Fruit fly (Drosophila melanogaster) whole organism, embryonic: ENCODE results near the gene ocn.
A peak's percentile ranks its signal among the peaks of the same experiment; 100 is the strongest.

ENCODE experiments used
- ATbp ChIP-seq: fragments of 200-800 bp; sonication (Bioruptor generic); optimal IDR thresholded peaks from 2 replicates; lab custom pipeline; 2017; ENCODE audit warnings: missing biosample characterization, mild to moderate bottlenecking, missing genetic modification characterization, missing genetic modification reagents
- Atf6 ChIP-seq: fragments of 200-800 bp; sonication (Bioruptor generic); IDR thresholded peaks from 2 replicates; pipeline ENCODE4 v1.3.6; 2022; ENCODE audit warnings: missing biosample characterization, missing genetic modification characterization
- CG10462 ChIP-seq: fragments of 200-800 bp; sonication (Bioruptor generic); optimal IDR thresholded peaks from 2 replicates; lab custom pipeline; 2016; ENCODE audit warnings: missing biosample characterization, missing genetic modification characterization
- CG11504 ChIP-seq: fragments of 200-800 bp; sonication (Bioruptor generic); optimal IDR thresholded peaks from 3 replicates; lab custom pipeline; 2019; ENCODE audit warnings: missing biosample characterization, mild to moderate bottlenecking, missing genetic modification characterization, moderate library complexity
- CG11695 ChIP-seq: fragments of 200-800 bp; sonication (Bioruptor generic); IDR thresholded peaks from 3 replicates; pipeline ENCODE4 v1.3.6; 2022; ENCODE audit warnings: missing biosample characterization, missing genetic modification characterization
- CG14860 ChIP-seq: fragments of 200-800 bp; sonication (Bioruptor generic); IDR thresholded peaks from 3 replicates; pipeline ENCODE4 v1.3.6; 2022; ENCODE audit warnings: missing biosample characterization, missing genetic modification characterization; ENCODE audit not compliant: partially characterized antibody
- CG15601 ChIP-seq: fragments of 200-800 bp; sonication (Bioruptor generic); optimal IDR thresholded peaks from 3 replicates; lab custom pipeline; 2019; ENCODE audit warnings: missing biosample characterization, mild to moderate bottlenecking, missing genetic modification characterization, moderate library complexity
- CG16863 ChIP-seq: fragments of 200-800 bp; sonication (Bioruptor generic); optimal IDR thresholded peaks from 3 replicates; lab custom pipeline; 2016; ENCODE audit warnings: missing biosample characterization, missing genetic modification characterization
- CG17359 ChIP-seq: fragments of 200-800 bp; sonication (Bioruptor generic); optimal IDR thresholded peaks from 3 replicates; lab custom pipeline; 2018; ENCODE audit warnings: missing biosample characterization, mild to moderate bottlenecking, missing genetic modification characterization, moderate library complexity
- CG17568 ChIP-seq: fragments of 200-800 bp; sonication (Bioruptor generic); optimal IDR thresholded peaks from 2 replicates; lab custom pipeline; 2018; ENCODE audit warnings: missing biosample characterization, mild to moderate bottlenecking, missing genetic modification characterization, moderate library complexity
- CG2120 ChIP-seq: fragments of 200-800 bp; sonication (Bioruptor generic); optimal IDR thresholded peaks from 3 replicates; lab custom pipeline; 2016; ENCODE audit warnings: missing biosample characterization, missing genetic modification characterization
- CG4617 ChIP-seq: fragments of 200-800 bp; sonication (Bioruptor generic); optimal IDR thresholded peaks from 3 replicates; lab custom pipeline; 2016; ENCODE audit warnings: missing biosample characterization, missing genetic modification characterization, borderline replicate concordance
- CG6689 ChIP-seq: fragments of 200-800 bp; sonication (Bioruptor generic); IDR thresholded peaks from 2 replicates; pipeline ENCODE4 v1.3.6; 2022; ENCODE audit warnings: missing biosample characterization, missing genetic modification characterization
- CG7556 ChIP-seq: fragments of 200-800 bp; sonication (Bioruptor generic); optimal IDR thresholded peaks from 2 replicates; lab custom pipeline; 2017; ENCODE audit warnings: missing biosample characterization, mild to moderate bottlenecking, missing genetic modification characterization
- CG8359 ChIP-seq: fragments of 200-800 bp; sonication (Bioruptor generic); optimal IDR thresholded peaks from 2 replicates; lab custom pipeline; 2017; ENCODE audit warnings: missing biosample characterization, mild to moderate bottlenecking, missing genetic modification characterization, borderline replicate concordance
- CrebB ChIP-seq: fragments of 200-800 bp; sonication (Bioruptor generic); optimal IDR thresholded peaks from 3 replicates; lab custom pipeline; 2018; ENCODE audit warnings: missing biosample characterization, mild to moderate bottlenecking, missing genetic modification characterization
- Fer2 ChIP-seq: fragments of 200-800 bp; sonication (Bioruptor generic); optimal IDR thresholded peaks from 2 replicates; lab custom pipeline; 2018; ENCODE audit warnings: missing biosample characterization, mild to moderate bottlenecking, missing genetic modification characterization, moderate library complexity
- Hey ChIP-seq: fragments of 200-800 bp; sonication (Bioruptor generic); optimal IDR thresholded peaks from 3 replicates; lab custom pipeline; 2018; ENCODE audit warnings: missing biosample characterization, mild to moderate bottlenecking, missing genetic modification characterization
- Mad ChIP-seq: fragments of 200-800 bp; sonication (Bioruptor generic); optimal IDR thresholded peaks from 2 replicates; lab custom pipeline; 2016; ENCODE audit warnings: missing biosample characterization, missing genetic modification characterization
- Med ChIP-seq: fragments of 200-800 bp; sonication (Bioruptor generic); peaks from one replicate; lab custom pipeline; 2016; ENCODE audit warnings: missing biosample characterization, missing genetic modification characterization, mild to moderate bottlenecking, inconsistent platforms, moderate library complexity
- NK7.1 ChIP-seq: fragments of 200-800 bp; sonication (Bioruptor generic); optimal IDR thresholded peaks from 3 replicates; lab custom pipeline; 2016; ENCODE audit warnings: missing biosample characterization, missing genetic modification characterization
- Neu2 ChIP-seq: fragments of 200-800 bp; sonication (Bioruptor generic); optimal IDR thresholded peaks from 3 replicates; lab custom pipeline; 2016; ENCODE audit warnings: missing biosample characterization, missing genetic modification characterization, borderline replicate concordance
- Opbp ChIP-seq: fragments of 200-800 bp; sonication (Bioruptor generic); IDR thresholded peaks from 3 replicates; pipeline ENCODE4 v1.3.6; 2022; ENCODE audit warnings: missing biosample characterization, missing genetic modification characterization; ENCODE audit not compliant: partially characterized antibody
- Rfx ChIP-seq: fragments of 200-800 bp; sonication (Bioruptor generic); IDR thresholded peaks from 2 replicates; pipeline ENCODE4 v1.3.6; 2022; ENCODE audit warnings: missing biosample characterization, missing genetic modification characterization
- Scr ChIP-seq: fragments of 200-800 bp; sonication (Bioruptor generic); IDR thresholded peaks from 2 replicates; pipeline ENCODE4 v1.3.6; 2022; ENCODE audit warnings: missing biosample characterization, missing genetic modification characterization; ENCODE audit not compliant: partially characterized antibody
- ash1 ChIP-seq: fragments of 200-800 bp; sonication (Bioruptor generic); optimal IDR thresholded peaks from 2 replicates; lab custom pipeline; 2018; ENCODE audit warnings: missing biosample characterization, mild to moderate bottlenecking, missing genetic modification characterization
- cato ChIP-seq: fragments of 200-800 bp; sonication (Bioruptor generic); optimal IDR thresholded peaks from 2 replicates; lab custom pipeline; 2016; ENCODE audit warnings: missing biosample characterization, missing genetic modification characterization, borderline replicate concordance
- ci ChIP-seq: fragments of 200-800 bp; sonication (Bioruptor generic); IDR thresholded peaks from 3 replicates; pipeline ENCODE4 v1.3.6; 2022; ENCODE audit warnings: missing biosample characterization, missing genetic modification characterization
- croc ChIP-seq: fragments of 200-800 bp; sonication (Bioruptor generic); conservative IDR thresholded peaks from 3 replicates; pipeline ENCODE4 v1.3.6; 2022; ENCODE audit warnings: missing biosample characterization, missing genetic modification characterization
- da ChIP-seq: fragments of 200-800 bp; sonication (Bioruptor generic); optimal IDR thresholded peaks from 2 replicates; lab custom pipeline; 2016; ENCODE audit warnings: missing biosample characterization, missing genetic modification characterization
- fd3F ChIP-seq: fragments of 200-800 bp; sonication (Bioruptor generic); optimal IDR thresholded peaks from 2 replicates; lab custom pipeline; 2018; ENCODE audit warnings: missing biosample characterization, mild to moderate bottlenecking, missing genetic modification characterization, moderate library complexity
- fd96Cb ChIP-seq: fragments of 200-800 bp; sonication (Bioruptor generic); optimal IDR thresholded peaks from 2 replicates; lab custom pipeline; 2018; ENCODE audit warnings: missing biosample characterization, mild to moderate bottlenecking, missing genetic modification characterization, moderate library complexity
- gce ChIP-seq: fragments of 200-800 bp; sonication (Bioruptor generic); IDR thresholded peaks from 3 replicates; pipeline ENCODE4 v1.3.6; 2022; ENCODE audit warnings: missing biosample characterization, missing genetic modification characterization
- grn ChIP-seq: fragments of 200-800 bp; sonication (Bioruptor generic); optimal IDR thresholded peaks from 3 replicates; lab custom pipeline; 2017; ENCODE audit warnings: missing biosample characterization, missing genetic modification characterization
- h ChIP-seq: fragments of >200 bp; optimal IDR thresholded peaks from 2 replicates; lab custom pipeline; 2017
- kni ChIP-seq: fragments of 200-800 bp; sonication (Bioruptor generic); optimal IDR thresholded peaks from 3 replicates; lab custom pipeline; 2017; ENCODE audit warnings: mild to moderate bottlenecking, missing biosample characterization, missing genetic modification reagents, missing genetic modification characterization
- lab ChIP-seq: fragments of 200-800 bp; sonication (Bioruptor generic); optimal IDR thresholded peaks from 3 replicates; lab custom pipeline; 2017; ENCODE audit warnings: missing biosample characterization, missing genetic modification characterization, mild to moderate bottlenecking, moderate library complexity, missing genetic modification reagents
- luna ChIP-seq: fragments of 200-800 bp; sonication (Bioruptor generic); optimal IDR thresholded peaks from 2 replicates; lab custom pipeline; 2016; ENCODE audit warnings: missing biosample characterization, missing genetic modification characterization
- nmo ChIP-seq: fragments of 200-800 bp; sonication (Bioruptor generic); optimal IDR thresholded peaks from 2 replicates; lab custom pipeline; 2018; ENCODE audit warnings: missing biosample characterization, mild to moderate bottlenecking, missing genetic modification characterization, moderate library complexity
- odd ChIP-seq: fragments of 200-800 bp; sonication (Bioruptor generic); optimal IDR thresholded peaks from 2 replicates; lab custom pipeline; 2017; ENCODE audit warnings: missing biosample characterization, mild to moderate bottlenecking, missing genetic modification characterization
- org-1 ChIP-seq: fragments of 200-800 bp; sonication (Bioruptor generic); optimal IDR thresholded peaks from 2 replicates; lab custom pipeline; 2017; ENCODE audit warnings: missing biosample characterization, missing genetic modification characterization
- pb ChIP-seq: fragments of 200-800 bp; sonication (Bioruptor generic); optimal IDR thresholded peaks from 3 replicates; lab custom pipeline; 2016; ENCODE audit warnings: missing biosample characterization, missing genetic modification characterization
- peb ChIP-seq: fragments of 200-800 bp; sonication (Bioruptor generic); IDR thresholded peaks from 2 replicates; pipeline ENCODE4 v1.3.6; 2022; ENCODE audit warnings: missing biosample characterization, missing genetic modification characterization
- pfk ChIP-seq: fragments of 200-800 bp; sonication (Bioruptor generic); optimal IDR thresholded peaks from 2 replicates; lab custom pipeline; 2018; ENCODE audit warnings: missing biosample characterization, mild to moderate bottlenecking, missing genetic modification characterization, moderate library complexity
- pita ChIP-seq: fragments of 200-800 bp; sonication (Bioruptor generic); optimal IDR thresholded peaks from 2 replicates; lab custom pipeline; 2017; ENCODE audit warnings: missing biosample characterization, mild to moderate bottlenecking, missing genetic modification characterization
- repo ChIP-seq: fragments of 200-800 bp; sonication (Bioruptor generic); optimal IDR thresholded peaks from 2 replicates; lab custom pipeline; 2016; ENCODE audit warnings: missing biosample characterization, missing genetic modification characterization
- scrt ChIP-seq: fragments of 200-800 bp; sonication (Bioruptor generic); optimal IDR thresholded peaks from 2 replicates; lab custom pipeline; 2018; ENCODE audit warnings: missing biosample characterization, mild to moderate bottlenecking, missing genetic modification characterization, moderate library complexity
- tup ChIP-seq: fragments of 200-800 bp; sonication (Bioruptor generic); optimal IDR thresholded peaks from 2 replicates; lab custom pipeline; 2016; ENCODE audit warnings: missing biosample characterization, mild to moderate bottlenecking, missing genetic modification characterization, moderate library complexity
- unpg ChIP-seq: fragments of 200-800 bp; sonication (Bioruptor generic); optimal IDR thresholded peaks from 3 replicates; lab custom pipeline; 2018; ENCODE audit warnings: missing biosample characterization, mild to moderate bottlenecking, missing genetic modification characterization, moderate library complexity

Gene ocn

DNA sequence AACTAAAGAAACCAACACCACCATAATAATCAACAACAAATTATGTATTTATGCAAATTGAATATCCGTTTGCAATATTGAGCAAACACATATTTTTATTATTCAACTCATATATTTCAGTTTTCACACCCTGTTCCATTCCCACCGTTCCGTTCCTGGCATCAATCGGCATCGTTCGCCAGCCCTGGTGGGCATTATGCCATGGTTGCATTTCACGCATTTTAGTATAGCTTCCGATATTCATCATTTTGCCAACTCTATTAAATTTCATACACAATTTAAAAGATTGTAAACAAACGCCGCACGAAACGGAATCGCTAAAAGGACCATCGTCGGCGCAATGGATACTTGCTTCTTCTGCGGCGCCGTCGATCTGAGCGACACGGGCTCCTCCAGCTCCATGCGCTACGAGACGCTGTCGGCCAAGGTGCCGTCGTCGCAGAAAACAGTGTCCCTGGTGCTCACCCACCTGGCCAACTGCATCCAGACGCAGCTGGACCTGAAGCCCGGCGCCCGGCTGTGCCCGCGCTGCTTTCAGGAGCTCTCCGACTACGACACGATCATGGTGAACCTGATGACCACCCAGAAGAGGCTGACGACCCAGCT is 5.7 kb upstream of the ocn start, which contains the start of gene Sry-delta (continued):
- TF ChIP-seq NK7.1 (GFP tag; lab: Kevin White, UChicago), result peak; percentile 69
- TF ChIP-seq CG6689 (GFP tag; lab: Robert Waterston, UW), result peak; percentile 87
- peak; percentile 46 for TF ChIP-seq tup (GFP tag; lab: Kevin White, UChicago)
- no peak for TF ChIP-seq CG17568
- peak; percentile 78 for TF ChIP-seq CG15601 (tag; lab: Kevin White, UChicago)
- TF ChIP-seq Med (GFP tag; lab: Kevin White, UChicago), result peak; percentile 99
- peak; percentile 3 for TF ChIP-seq fd3F
- TF ChIP-seq CG10462 (GFP tag; lab: Kevin White, UChicago), result peak; percentile 67
- TF ChIP-seq scrt (GFP tag; lab: Kevin White, UChicago), result no peak
- TF ChIP-seq CG8359 (GFP tag; lab: Kevin White, UChicago), result no peak
- peak; percentile 53 for TF ChIP-seq CG7556 (GFP tag; lab: Kevin White, UChicago)
- TF ChIP-seq ci (GFP tag; lab: Robert Waterston, UW), result peak; percentile 86
- TF ChIP-seq ATbp, result no peak
- peak; percentile 71 for TF ChIP-seq CrebB
- no peak for TF ChIP-seq grn (GFP tag; lab: Kevin White, UChicago)
- TF ChIP-seq pb (GFP tag; lab: Kevin White, UChicago), result no peak
- TF ChIP-seq lab (GFP tag; lab: Kevin White, UChicago), result no peak
- peak; percentile 76 for TF ChIP-seq Scr (GFP tag; lab: Robert Waterston, UW)
- peak; percentile 46 for TF ChIP-seq fd96Cb (tag; lab: Kevin White, UChicago)
- peak; percentile 99 for TF ChIP-seq pfk
- TF ChIP-seq CG4617 (GFP tag; lab: Kevin White, UChicago), result peak; percentile 98
- TF ChIP-seq Neu2 (GFP tag; lab: Kevin White, UChicago), result peak; percentile 14
- TF ChIP-seq nmo (GFP tag; lab: Kevin White, UChicago), result peak; percentile 81
- no peak for TF ChIP-seq h
- TF ChIP-seq pita (GFP tag; lab: Kevin White, UChicago), result no peak
- TF ChIP-seq da, result peak; percentile 31
- TF ChIP-seq Atf6 (GFP tag; lab: Robert Waterston, UW), result peak; percentile 80
- TF ChIP-seq gce (GFP tag; lab: Robert Waterston, UW), result 0 out of 3 replicates have a peak, but pooled peaks have one; percentile 20
- TF ChIP-seq CG2120 (GFP tag; lab: Kevin White, UChicago), result peak; percentile 93
- TF ChIP-seq CG16863, result peak; percentile 53
- peak; percentile 84 for TF ChIP-seq ash1 (GFP tag; lab: Kevin White, UChicago)
- TF ChIP-seq cato (GFP tag; lab: Kevin White, UChicago), result peak; percentile 28
- TF ChIP-seq CG17359 (tag; lab: Kevin White, UChicago), result peak; percentile 73
- TF ChIP-seq peb (GFP tag; lab: Robert Waterston, UW), result peak; percentile 46; the same call in 1 of the 2 replicates
- TF ChIP-seq Opbp, result peak; percentile 87
- TF ChIP-seq luna, result peak; percentile 84
- TF ChIP-seq CG11695 (GFP tag; lab: Robert Waterston, UW), result peak; percentile 36; the same call in 1 of the 3 replicates
- TF ChIP-seq kni, result peak; percentile 17
- TF ChIP-seq Mad (GFP tag; lab: Kevin White, UChicago), result peak; percentile 73
- TF ChIP-seq croc, result no peak; the same call in 1 of the 3 replicates
- TF ChIP-seq CG11504, result no peak
- no peak for TF ChIP-seq odd (GFP tag; lab: Kevin White, UChicago)
- TF ChIP-seq unpg, result peak; percentile 68
- TF ChIP-seq repo (GFP tag; lab: Kevin White, UChicago), result peak; percentile 79
- TF ChIP-seq CG14860 (GFP tag; lab: Robert Waterston, UW), result peak; percentile 59; the same call in 2 of the 3 replicates
- peak; percentile 92 for TF ChIP-seq Rfx (GFP tag; lab: Robert Waterston, UW)
- TF ChIP-seq org-1 (GFP tag; lab: Kevin White, UChicago), result no peak
- no peak for TF ChIP-seq Hey (tag; lab: Kevin White, UChicago)
- TF ChIP-seq Fer2 (tag; lab: Kevin White, UChicago), result peak; percentile 42
